Fruit fly (Drosophila melanogaster): Measurements from ENCODE around the gene CG46468.
A peak's percentile ranks its signal among the peaks of the same experiment; 100 is the strongest.

The CG46468 gene

dm6 chr2L:9509653-9510052 is 55.6 kb downstream of the CG46468 start (continued):
- no peak for TF ChIP-seq CG8388 (GFP tag; optimal IDR thresholded peaks at IDR 0.05)
- no peak for TF ChIP-seq Hmx (GFP tag; optimal IDR thresholded peaks at IDR 0.05)
- TF ChIP-seq Asciz (GFP tag; optimal IDR thresholded peaks at IDR 0.05), result peak; percentile 7
- no peak for TF ChIP-seq CG8089 (GFP tag; optimal IDR thresholded peaks at IDR 0.05)
- no peak for TF ChIP-seq CG9215 (GFP tag; IDR thresholded peaks at IDR 0.05)
- no peak; the same call in 1 of the 2 replicates for TF ChIP-seq CG14014 (GFP tag; IDR thresholded peaks at IDR 0.05)
- no peak for TF ChIP-seq br (optimal IDR thresholded peaks at IDR 0.05)
- TF ChIP-seq CG2199 (GFP tag; IDR thresholded peaks at IDR 0.05), result no peak
- TF ChIP-seq CG15601 (tag; optimal IDR thresholded peaks at IDR 0.05), result no peak
- TF ChIP-seq fd64A (GFP tag; optimal IDR thresholded peaks at IDR 0.05), result no peak
- TF ChIP-seq CG6854 (GFP tag; optimal IDR thresholded peaks at IDR 0.05), result no peak
- TF ChIP-seq CG3847 (GFP tag; IDR thresholded peaks at IDR 0.05), result 0 out of 2 replicates have a peak, but pooled peaks have one; percentile 24
- no peak for TF ChIP-seq CG7963 (GFP tag; IDR thresholded peaks at IDR 0.05; ENCODE audit: partially characterized antibody)
- no peak for TF ChIP-seq lola (GFP tag; optimal IDR thresholded peaks at IDR 0.05)
- TF ChIP-seq trh (GFP tag; optimal IDR thresholded peaks at IDR 0.05), result no peak
- TF ChIP-seq lab (GFP tag; optimal IDR thresholded peaks at IDR 0.05), result peak; percentile 53
- no peak for TF ChIP-seq CG3407 (GFP tag; optimal IDR thresholded peaks at IDR 0.05)
- no peak for TF ChIP-seq ro (GFP tag; IDR thresholded peaks at IDR 0.05)
- TF ChIP-seq Pdp1 (GFP tag; optimal IDR thresholded peaks at IDR 0.05), result peak in 1 of 2 experiments; percentile 10
- no peak for TF ChIP-seq ac (GFP tag; optimal IDR thresholded peaks at IDR 0.05)
- TF ChIP-seq CG7357 (GFP tag; IDR thresholded peaks at IDR 0.05), result no peak
- no peak for TF ChIP-seq mld (GFP tag; IDR thresholded peaks at IDR 0.05; ENCODE audit: partially characterized antibody)
- no peak for TF ChIP-seq emc (GFP tag; optimal IDR thresholded peaks at IDR 0.05)
- TF ChIP-seq Trl (optimal IDR thresholded peaks at IDR 0.05), result no peak
- peak; percentile 25 for TF ChIP-seq Trl (GFP tag; optimal IDR thresholded peaks at IDR 0.05)
- TF ChIP-seq NC2α (GFP tag; optimal IDR thresholded peaks at IDR 0.05), result no peak
- TF ChIP-seq bab2 (GFP tag; optimal IDR thresholded peaks at IDR 0.05), result no peak
- TF ChIP-seq CG8924 (tag; optimal IDR thresholded peaks at IDR 0.05), result peak; percentile 0
- no peak for TF ChIP-seq CG14050 (GFP tag; IDR thresholded peaks at IDR 0.05)
- peak; percentile 45 for TF ChIP-seq cwo (GFP tag; optimal IDR thresholded peaks at IDR 0.05)
- peak; percentile 41 for TF ChIP-seq CG12769 (tag; optimal IDR thresholded peaks at IDR 0.05)
- no peak for TF ChIP-seq CG10654 (GFP tag; optimal IDR thresholded peaks at IDR 0.05)
- TF ChIP-seq CG9797 (GFP tag; optimal IDR thresholded peaks at IDR 0.05), result no peak
- no peak for TF ChIP-seq unc-4 (GFP tag; IDR thresholded peaks at IDR 0.05; ENCODE audit: partially characterized antibody)
- TF ChIP-seq Bdp1 (GFP tag; optimal IDR thresholded peaks at IDR 0.05), result no peak
- TF ChIP-seq pan (optimal IDR thresholded peaks at IDR 0.05), result no peak
- peak in 1 of 2 experiments; percentile 5 for TF ChIP-seq pan (GFP tag; optimal IDR thresholded peaks at IDR 0.05 in 1 of 2, IDR thresholded peaks at IDR 0.05 in 1 of 2)
- TF ChIP-seq ssp (GFP tag; IDR thresholded peaks at IDR 0.05), result no peak
- TF ChIP-seq TFAM (GFP tag; optimal IDR thresholded peaks at IDR 0.05), result no peak
- no peak for TF ChIP-seq odd (GFP tag; optimal IDR thresholded peaks at IDR 0.05)
- no peak for TF ChIP-seq p53 (GFP tag; optimal IDR thresholded peaks at IDR 0.05)
- TF ChIP-seq CG1832 (GFP tag; optimal IDR thresholded peaks at IDR 0.05), result no peak
- no peak for TF ChIP-seq CG13424 (tag; optimal IDR thresholded peaks at IDR 0.05)
- no peak for TF ChIP-seq B-H2 (GFP tag; optimal IDR thresholded peaks at IDR 0.05)
- TF ChIP-seq jumu (GFP tag; optimal IDR thresholded peaks at IDR 0.05), result no peak
- no peak for TF ChIP-seq CG11085 (GFP tag; IDR thresholded peaks at IDR 0.05)
- no peak for TF ChIP-seq CG13775 (GFP tag; optimal IDR thresholded peaks at IDR 0.05)
- TF ChIP-seq ham (GFP tag; IDR thresholded peaks at IDR 0.05), result no peak
- TF ChIP-seq ab (GFP tag; optimal IDR thresholded peaks at IDR 0.05), result no peak
- TF ChIP-seq dysf (GFP tag; IDR thresholded peaks at IDR 0.05), result no peak
- no peak for TF ChIP-seq tin (GFP tag; optimal IDR thresholded peaks at IDR 0.05)
- TF ChIP-seq CHES-1-like (GFP tag; optimal IDR thresholded peaks at IDR 0.05), result peak; percentile 16
